Fruit fly (Drosophila melanogaster) whole organism: Measurements from ENCODE around the gene CG32248.

Source experiments
- CG8478 ChIP-seq: fragments of >200 bp; optimal IDR thresholded peaks from 2 replicates; lab custom pipeline; 2018; ENCODE audit warnings: inconsistent platforms
- EcR ChIP-seq, 2 experiments: fragments of >200 bp; optimal IDR thresholded peaks; 2 replicates each; lab custom pipeline; 2017; ENCODE audit warnings: missing biosample characterization in 2 of 2, missing genetic modification characterization in 2 of 2, missing genetic modification reagents in 2 of 2
- pan ChIP-seq: fragments of >200 bp; optimal IDR thresholded peaks from 2 replicates; lab custom pipeline; 2017
- psq ChIP-seq: fragments of >200 bp; optimal IDR thresholded peaks from 2 replicates; lab custom pipeline; 2017
- usp ChIP-seq: fragments of >200 bp; optimal IDR thresholded peaks from 2 replicates; lab custom pipeline; 2017; ENCODE audit warnings: missing biosample characterization, missing genetic modification characterization, mixed read lengths

- TF ChIP-seq usp (GFP tag; lab: Kevin White, UChicago) (no peak), psq (no peak), pan (lab: Kevin White, UChicago) (no peak), CG8478 (lab: Kevin White, UChicago) (no peak), EcR (GFP tag; optimal IDR thresholded peaks at IDR 0.05; lab: Kevin White, UChicago) (no peak)
Measured at dm6 chr3L:4447229-4447628, 24.3 kb upstream of the CG32248 start.
